Worm (Caenorhabditis elegans) whole organism, early embryonic: ENCODE data around the gene calu-1.

ENCODE experiments used
- flt-1 ChIP-seq: fragments of 200-800 bp; sonication (Bioruptor generic); IDR thresholded peaks from 2 replicates; pipeline ENCODE4 v1.3.6; 2022; ENCODE audit warnings: missing genetic modification characterization, missing compliant biosample characterization
- sea-1 ChIP-seq: fragments of 200-800 bp; sonication (Bioruptor generic); conservative IDR thresholded peaks from 2 replicates; pipeline ENCODE4 v1.3.6; 2022; ENCODE audit warnings: missing genetic modification characterization, missing compliant biosample characterization
- tbx-11 ChIP-seq: fragments of 200-800 bp; sonication (Bioruptor generic); IDR thresholded peaks from 2 replicates; pipeline ENCODE4 v1.3.6; 2022; ENCODE audit warnings: missing genetic modification characterization, missing compliant biosample characterization

- TF ChIP-seq flt-1 (GFP tag; lab: Robert Waterston, UW) (peak; percentile 58; the same call in 1 of the 2 replicates), sea-1 (GFP tag; lab: Robert Waterston, UW) (peak; percentile 31; the same call in 1 of the 2 replicates), tbx-11 (GFP tag; lab: Robert Waterston, UW) (peak; percentile 75; the same call in 1 of the 2 replicates)
Observed at ce11 chrX:4960910-4961680, 9.6 kb downstream of the calu-1 start.
